Fruit fly (Drosophila melanogaster) whole organism, embryonic: ENCODE measurements around the gene CG10801.

Experiments
- Ada2b ChIP-seq: fragments of 200-800 bp; sonication (Bioruptor generic); IDR thresholded peaks from 2 replicates; pipeline ENCODE4 v1.3.6; 2022; ENCODE audit warnings: missing biosample characterization, missing genetic modification characterization
- Bgb ChIP-seq: fragments of 200-800 bp; sonication (Bioruptor generic); IDR thresholded peaks from 2 replicates; pipeline ENCODE4 v1.3.6; 2022; ENCODE audit warnings: missing biosample characterization, missing genetic modification characterization; ENCODE audit not compliant: partially characterized antibody
- CG10147 ChIP-seq: fragments of 200-800 bp; sonication (Bioruptor generic); optimal IDR thresholded peaks from 2 replicates; lab custom pipeline; 2019; ENCODE audit warnings: missing biosample characterization, mild to moderate bottlenecking, missing genetic modification characterization, moderate library complexity
- CG10267 ChIP-seq: fragments of 200-800 bp; sonication (Bioruptor generic); optimal IDR thresholded peaks from 2 replicates; lab custom pipeline; 2018; ENCODE audit warnings: missing biosample characterization, mild to moderate bottlenecking, missing genetic modification characterization, moderate library complexity
- CG10654 ChIP-seq: fragments of 200-800 bp; sonication (Bioruptor generic); optimal IDR thresholded peaks from 2 replicates; lab custom pipeline; 2016; ENCODE audit warnings: missing biosample characterization, missing genetic modification characterization
- CG10979 ChIP-seq: fragments of 200-800 bp; sonication (Bioruptor generic); optimal IDR thresholded peaks from 2 replicates; lab custom pipeline; 2018; ENCODE audit warnings: missing biosample characterization, mild to moderate bottlenecking, missing genetic modification characterization, moderate library complexity
- CG11398 ChIP-seq: fragments of 200-800 bp; sonication (Bioruptor generic); optimal IDR thresholded peaks from 2 replicates; lab custom pipeline; 2016; ENCODE audit warnings: missing biosample characterization, missing genetic modification characterization
- CG13287 ChIP-seq: fragments of 200-800 bp; sonication (Bioruptor generic); IDR thresholded peaks from 2 replicates; pipeline ENCODE4 v1.3.6; 2022; ENCODE audit warnings: missing biosample characterization, missing genetic modification characterization; ENCODE audit not compliant: partially characterized antibody
- CG13296 ChIP-seq: fragments of 200-800 bp; sonication (Bioruptor generic); optimal IDR thresholded peaks from 3 replicates; lab custom pipeline; 2018; ENCODE audit warnings: missing biosample characterization, mild to moderate bottlenecking, missing genetic modification characterization
- CG13424 ChIP-seq: fragments of 200-800 bp; sonication (Bioruptor generic); optimal IDR thresholded peaks from 2 replicates; lab custom pipeline; 2019; ENCODE audit warnings: missing biosample characterization, mild to moderate bottlenecking, missing genetic modification characterization, moderate library complexity
- CG15479 ChIP-seq: fragments of 200-800 bp; sonication (Bioruptor generic); optimal IDR thresholded peaks from 3 replicates; lab custom pipeline; 2019; ENCODE audit warnings: missing biosample characterization, mild to moderate bottlenecking, missing genetic modification characterization, moderate library complexity
- CG17361 ChIP-seq: fragments of 200-800 bp; sonication (Bioruptor generic); IDR thresholded peaks from 3 replicates; pipeline ENCODE4 v1.3.6; 2022; ENCODE audit warnings: missing biosample characterization, missing genetic modification characterization
- CG18599 ChIP-seq: fragments of 200-800 bp; sonication (Bioruptor generic); optimal IDR thresholded peaks from 3 replicates; lab custom pipeline; 2017; ENCODE audit warnings: missing biosample characterization, missing genetic modification characterization, mild to moderate bottlenecking, moderate library complexity, missing genetic modification reagents
- CG2120 ChIP-seq: fragments of 200-800 bp; sonication (Bioruptor generic); optimal IDR thresholded peaks from 3 replicates; lab custom pipeline; 2016; ENCODE audit warnings: missing biosample characterization, missing genetic modification characterization
- CG34422 ChIP-seq: fragments of 200-800 bp; sonication (Bioruptor generic); IDR thresholded peaks from 3 replicates; pipeline ENCODE4 v1.3.6; 2022; ENCODE audit warnings: missing biosample characterization, missing genetic modification characterization
- CG6254 ChIP-seq: fragments of 200-800 bp; sonication (Bioruptor generic); optimal IDR thresholded peaks from 3 replicates; lab custom pipeline; 2017; ENCODE audit warnings: mild to moderate bottlenecking, missing biosample characterization, missing genetic modification reagents, missing genetic modification characterization
- CG7271 ChIP-seq: fragments of 200-800 bp; sonication (Bioruptor generic); optimal IDR thresholded peaks from 2 replicates; lab custom pipeline; 2018; ENCODE audit warnings: missing biosample characterization, mild to moderate bottlenecking, missing genetic modification characterization, moderate library complexity
- CG7556 ChIP-seq: fragments of 200-800 bp; sonication (Bioruptor generic); optimal IDR thresholded peaks from 2 replicates; lab custom pipeline; 2017; ENCODE audit warnings: missing biosample characterization, mild to moderate bottlenecking, missing genetic modification characterization
- CG8359 ChIP-seq: fragments of 200-800 bp; sonication (Bioruptor generic); optimal IDR thresholded peaks from 2 replicates; lab custom pipeline; 2017; ENCODE audit warnings: missing biosample characterization, mild to moderate bottlenecking, missing genetic modification characterization, borderline replicate concordance
- CG9797 ChIP-seq: fragments of 200-800 bp; sonication (Bioruptor generic); optimal IDR thresholded peaks from 3 replicates; lab custom pipeline; 2018; ENCODE audit warnings: missing biosample characterization, mild to moderate bottlenecking, missing genetic modification characterization
- CG9817 ChIP-seq: fragments of 200-800 bp; sonication (Bioruptor generic); optimal IDR thresholded peaks from 2 replicates; lab custom pipeline; 2018; ENCODE audit warnings: missing biosample characterization, mild to moderate bottlenecking, missing genetic modification characterization, moderate library complexity
- Dfd ChIP-seq, 2 experiments: fragments of >200 bp; optimal IDR thresholded peaks; 2 replicates each; lab custom pipeline; 2017; ENCODE audit warnings: missing biosample characterization in 2 of 2, missing genetic modification characterization in 2 of 2
- Dll ChIP-seq: fragments of 200-800 bp; sonication (Bioruptor generic); IDR thresholded peaks from 4 replicates; pipeline ENCODE4 v1.3.6; 2022; ENCODE audit warnings: missing biosample characterization, missing genetic modification characterization; ENCODE audit not compliant: partially characterized antibody
- Doc2 ChIP-seq: fragments of 200-800 bp; sonication (Bioruptor generic); IDR thresholded peaks from 2 replicates; pipeline ENCODE4 v1.3.6; 2022; ENCODE audit warnings: missing biosample characterization, missing genetic modification characterization
- Elba2 ChIP-seq: fragments of 200-800 bp; sonication (Bioruptor generic); optimal IDR thresholded peaks from 3 replicates; lab custom pipeline; 2016; ENCODE audit warnings: missing biosample characterization, missing genetic modification characterization
- Pdp1 ChIP-seq, 2 experiments: fragments of 200-800 bp; sonication (Bioruptor generic); optimal IDR thresholded peaks; 3 replicates each; lab custom pipeline; 2016; ENCODE audit warnings: missing biosample characterization in 2 of 2, missing genetic modification characterization in 2 of 2, mild to moderate bottlenecking in 1 of 2, moderate library complexity in 1 of 2
- Poxn ChIP-seq: fragments of 200-800 bp; sonication (Bioruptor generic); IDR thresholded peaks from 2 replicates; pipeline ENCODE4 v1.3.6; 2022; ENCODE audit warnings: missing biosample characterization, missing genetic modification characterization
- Spps ChIP-seq: fragments of 200-800 bp; sonication (Bioruptor generic); optimal IDR thresholded peaks from 2 replicates; lab custom pipeline; 2018; ENCODE audit warnings: missing biosample characterization, mild to moderate bottlenecking, missing genetic modification characterization
- Sry-β ChIP-seq: fragments of 200-800 bp; sonication (Bioruptor generic); optimal IDR thresholded peaks from 2 replicates; lab custom pipeline; 2018; ENCODE audit warnings: missing biosample characterization, mild to moderate bottlenecking, missing genetic modification characterization, moderate library complexity
- ap ChIP-seq: fragments of 200-800 bp; sonication (Bioruptor generic); IDR thresholded peaks from 2 replicates; pipeline ENCODE4 v1.3.6; 2022; ENCODE audit warnings: missing biosample characterization, missing genetic modification characterization
- ara ChIP-seq: fragments of 200-800 bp; sonication (Bioruptor generic); IDR thresholded peaks from 2 replicates; pipeline ENCODE4 v1.3.6; 2022; ENCODE audit warnings: missing biosample characterization, missing genetic modification characterization
- corto ChIP-seq: fragments of 200-800 bp; sonication (Bioruptor generic); optimal IDR thresholded peaks from 2 replicates; lab custom pipeline; 2016; ENCODE audit warnings: missing biosample characterization, mild to moderate bottlenecking, missing genetic modification characterization, moderate library complexity
- danr ChIP-seq: fragments of 200-800 bp; sonication (Bioruptor generic); IDR thresholded peaks from 2 replicates; pipeline ENCODE4 v1.3.6; 2022; ENCODE audit warnings: missing biosample characterization, missing genetic modification characterization
- dati ChIP-seq: fragments of 200-800 bp; sonication (Bioruptor generic); IDR thresholded peaks from 2 replicates; pipeline ENCODE4 v1.3.6; 2022; ENCODE audit warnings: missing biosample characterization, missing genetic modification characterization
- fd64A ChIP-seq: fragments of 200-800 bp; sonication (Bioruptor generic); optimal IDR thresholded peaks from 3 replicates; lab custom pipeline; 2018; ENCODE audit warnings: missing biosample characterization, mild to moderate bottlenecking, missing genetic modification characterization
- fu2 ChIP-seq: fragments of 200-800 bp; sonication (Bioruptor generic); optimal IDR thresholded peaks from 2 replicates; lab custom pipeline; 2016; ENCODE audit warnings: missing biosample characterization, missing genetic modification characterization
- inv ChIP-seq: fragments of 200-800 bp; sonication (Bioruptor generic); IDR thresholded peaks from 2 replicates; pipeline ENCODE4 v1.3.6; 2022; ENCODE audit warnings: missing biosample characterization, missing genetic modification characterization; ENCODE audit not compliant: partially characterized antibody
- klu ChIP-seq: fragments of 200-800 bp; sonication (Bioruptor generic); IDR thresholded peaks from 2 replicates; pipeline ENCODE4 v1.3.6; 2022; ENCODE audit warnings: missing biosample characterization, missing genetic modification characterization
- kni ChIP-seq: fragments of 200-800 bp; sonication (Bioruptor generic); optimal IDR thresholded peaks from 3 replicates; lab custom pipeline; 2017; ENCODE audit warnings: mild to moderate bottlenecking, missing biosample characterization, missing genetic modification reagents, missing genetic modification characterization
- maf-S ChIP-seq: fragments of 200-800 bp; sonication (Bioruptor generic); optimal IDR thresholded peaks from 2 replicates; lab custom pipeline; 2016; ENCODE audit warnings: missing biosample characterization, missing genetic modification characterization
- mam ChIP-seq: fragments of 200-800 bp; sonication (Bioruptor generic); optimal IDR thresholded peaks from 3 replicates; lab custom pipeline; 2016; ENCODE audit warnings: missing biosample characterization, missing genetic modification characterization
- mld ChIP-seq: fragments of 200-800 bp; sonication (Bioruptor generic); IDR thresholded peaks from 3 replicates; pipeline ENCODE4 v1.3.6; 2022; ENCODE audit warnings: missing biosample characterization, missing genetic modification characterization; ENCODE audit not compliant: partially characterized antibody
- oc ChIP-seq: fragments of 200-800 bp; sonication (Bioruptor generic); optimal IDR thresholded peaks from 2 replicates; lab custom pipeline; 2018; ENCODE audit warnings: missing biosample characterization, mild to moderate bottlenecking, missing genetic modification characterization, moderate library complexity
- pho ChIP-seq: fragments of 200-800 bp; sonication (Bioruptor generic); optimal IDR thresholded peaks from 2 replicates; lab custom pipeline; 2016; ENCODE audit warnings: missing biosample characterization, missing genetic modification characterization
- pnt ChIP-seq: fragments of 200-800 bp; sonication (Bioruptor generic); optimal IDR thresholded peaks from 3 replicates; lab custom pipeline; 2016; ENCODE audit warnings: missing biosample characterization, missing genetic modification characterization
- sna ChIP-seq: fragments of 200-800 bp; sonication (Bioruptor generic); IDR thresholded peaks from 2 replicates; pipeline ENCODE4 v1.3.6; 2022; ENCODE audit warnings: missing biosample characterization, missing genetic modification characterization; ENCODE audit not compliant: partially characterized antibody
- trem ChIP-seq: fragments of 200-800 bp; optimal IDR thresholded peaks from 3 replicates; lab custom pipeline; 2019; ENCODE audit warnings: missing biosample characterization, mild to moderate bottlenecking, missing genetic modification characterization, moderate library complexity
- wdn ChIP-seq: fragments of 200-800 bp; sonication (Bioruptor generic); IDR thresholded peaks from 2 replicates; pipeline ENCODE4 v1.3.6; 2022; ENCODE audit warnings: missing biosample characterization, missing genetic modification characterization
- yki ChIP-seq: fragments of >200 bp; optimal IDR thresholded peaks from 3 replicates; lab custom pipeline; 2018
- zfh1 ChIP-seq: fragments of 200-800 bp; sonication (Bioruptor generic); IDR thresholded peaks from 3 replicates; pipeline ENCODE4 v1.3.6; 2022; ENCODE audit warnings: missing biosample characterization, missing genetic modification characterization

CG10801 gene

dm6 chrX:3431641-3432040 is 28.8 kb upstream of the CG10801 start (continued):
- TF ChIP-seq maf-S (GFP tag; lab: Kevin White, UChicago) (peak; percentile 2), CG6254 (GFP tag; lab: Kevin White, UChicago) (no peak), oc (tag; lab: Kevin White, UChicago) (peak; percentile 69), dati (GFP tag; lab: Robert Waterston, UW) (no peak), corto (GFP tag; lab: Kevin White, UChicago) (no peak), fu2 (GFP tag; lab: Kevin White, UChicago) (no peak), wdn (GFP tag; lab: Robert Waterston, UW) (peak; percentile 69; the same call in 1 of the 2 replicates), Bgb (GFP tag; lab: Robert Waterston, UW) (no peak), klu (GFP tag; lab: Robert Waterston, UW) (peak; percentile 57), fd64A (GFP tag; lab: Kevin White, UChicago) (no peak), Poxn (GFP tag; lab: Robert Waterston, UW) (0 out of 2 replicates have a peak, but pooled peaks have one; percentile 19), Dll (GFP tag; lab: Robert Waterston, UW) (no peak), pnt (GFP tag; lab: Kevin White, UChicago) (no peak), Elba2 (GFP tag; lab: Kevin White, UChicago) (no peak), Ada2b (peak; percentile 76), CG10267 (tag; lab: Kevin White, UChicago) (peak; percentile 48), CG15479 (GFP tag; lab: Kevin White, UChicago) (no peak), CG7556 (peak; percentile 68), ap (peak; percentile 66), yki (lab: Kevin White, UChicago) (no peak), inv (GFP tag; lab: Robert Waterston, UW) (no peak), ara (GFP tag; lab: Robert Waterston, UW) (peak; percentile 66; the same call in 1 of the 2 replicates), kni (no peak), CG18599 (GFP tag; lab: Kevin White, UChicago) (peak; percentile 6), CG11398 (GFP tag; lab: Kevin White, UChicago) (no peak), sna (GFP tag; lab: Robert Waterston, UW) (no peak), CG10147 (GFP tag; lab: Kevin White, UChicago) (peak; percentile 52), CG34422 (GFP tag; lab: Robert Waterston, UW) (peak; percentile 83), CG7271 (tag; lab: Kevin White, UChicago) (no peak), Dfd (GFP tag; optimal IDR thresholded peaks at IDR 0.05; lab: Kevin White, UChicago) (no peak), Pdp1 (GFP tag; optimal IDR thresholded peaks at IDR 0.05; lab: Kevin White, UChicago) (peak in 1 of 2 experiments; percentile 35), pho (GFP tag; lab: Kevin White, UChicago) (peak; percentile 39), Spps (tag; lab: Kevin White, UChicago) (no peak), CG2120 (GFP tag; lab: Kevin White, UChicago) (peak; percentile 67), CG8359 (GFP tag; lab: Kevin White, UChicago) (no peak), trem (tag; lab: Kevin White, UChicago) (peak; percentile 3), CG10654 (peak; percentile 41), zfh1 (peak; percentile 72; the same call in 2 of the 3 replicates), Sry-β (GFP tag; lab: Kevin White, UChicago) (no peak), CG13424 (tag; lab: Kevin White, UChicago) (peak; percentile 71), danr (GFP tag; lab: Robert Waterston, UW) (peak; percentile 79), Doc2 (GFP tag; lab: Robert Waterston, UW) (no peak), mam (no peak), CG9797 (GFP tag; lab: Kevin White, UChicago) (no peak), CG10979 (tag; lab: Kevin White, UChicago) (peak; percentile 63), CG13287 (GFP tag; lab: Robert Waterston, UW) (no peak), CG17361 (GFP tag; lab: Robert Waterston, UW) (peak; percentile 84), mld (GFP tag; lab: Robert Waterston, UW) (no peak), CG9817 (tag; lab: Kevin White, UChicago) (peak; percentile 63), CG13296 (GFP tag; lab: Kevin White, UChicago) (peak; percentile 36)
